Worm (Caenorhabditis elegans) whole organism, L2 larva: ENCODE measurements around the gene C14E2.5.

Experiments used
- ama-1 ChIP-seq: fragments of 150-350 bp; optimal IDR thresholded peaks from 2 replicates; lab custom pipeline; 2018; ENCODE audit warnings: inconsistent platforms
- ceh-16 ChIP-seq: fragments of 150-350 bp; optimal IDR thresholded peaks from 2 replicates; lab custom pipeline; 2014; ENCODE audit warnings: missing biosample characterization, missing genetic modification characterization
- ceh-82 ChIP-seq: fragments of 150-350 bp; optimal IDR thresholded peaks from 2 replicates; lab custom pipeline; 2014; ENCODE audit warnings: missing biosample characterization, missing genetic modification characterization
- egl-27 ChIP-seq: sonication (generic microtip); optimal IDR thresholded peaks from 3 replicates; lab custom pipeline; 2017; ENCODE audit warnings: missing biosample characterization, missing genetic modification reagents, missing genetic modification characterization
- fos-1 ChIP-seq: fragments of 150-350 bp; optimal IDR thresholded peaks from 2 replicates; lab custom pipeline; 2014; ENCODE audit warnings: missing biosample characterization, missing genetic modification characterization
- mab-5 ChIP-seq: fragments of 150-350 bp; optimal IDR thresholded peaks from 2 replicates; lab custom pipeline; 2014; ENCODE audit warnings: missing biosample characterization, missing genetic modification characterization
- mdl-1 ChIP-seq, 2 experiments: fragments of 150-350 bp in 1 of 2; sonication (generic microtip) in 1 of 2; optimal IDR thresholded peaks; 2 replicates each; lab custom pipeline; 2017; ENCODE audit warnings: missing biosample characterization in 2 of 2, missing genetic modification characterization in 2 of 2
- nhr-10 ChIP-seq: sonication (generic microtip); optimal IDR thresholded peaks from 2 replicates; lab custom pipeline; 2017; ENCODE audit warnings: missing biosample characterization, missing genetic modification characterization
- nhr-12 ChIP-seq: fragments of 150-350 bp; optimal IDR thresholded peaks from 2 replicates; lab custom pipeline; 2014; ENCODE audit warnings: missing biosample characterization, missing genetic modification characterization
- nhr-237 ChIP-seq: fragments of 150-350 bp; optimal IDR thresholded peaks from 2 replicates; lab custom pipeline; 2014; ENCODE audit warnings: missing biosample characterization, missing genetic modification characterization
- nhr-77 ChIP-seq: fragments of 150-350 bp; optimal IDR thresholded peaks from 2 replicates; lab custom pipeline; 2014; ENCODE audit warnings: missing biosample characterization, missing genetic modification characterization
- skn-1 ChIP-seq: sonication (generic microtip); optimal IDR thresholded peaks from 2 replicates; lab custom pipeline; 2017; ENCODE audit warnings: missing biosample characterization, missing genetic modification characterization
- snpc-4 ChIP-seq: fragments of 150-350 bp; optimal IDR thresholded peaks from 2 replicates; lab custom pipeline; 2014; ENCODE audit warnings: missing biosample characterization, missing genetic modification characterization
- ztf-11 ChIP-seq: sonication (generic microtip); optimal IDR thresholded peaks from 2 replicates; lab custom pipeline; 2017; ENCODE audit warnings: missing biosample characterization, missing genetic modification characterization

DNA sequence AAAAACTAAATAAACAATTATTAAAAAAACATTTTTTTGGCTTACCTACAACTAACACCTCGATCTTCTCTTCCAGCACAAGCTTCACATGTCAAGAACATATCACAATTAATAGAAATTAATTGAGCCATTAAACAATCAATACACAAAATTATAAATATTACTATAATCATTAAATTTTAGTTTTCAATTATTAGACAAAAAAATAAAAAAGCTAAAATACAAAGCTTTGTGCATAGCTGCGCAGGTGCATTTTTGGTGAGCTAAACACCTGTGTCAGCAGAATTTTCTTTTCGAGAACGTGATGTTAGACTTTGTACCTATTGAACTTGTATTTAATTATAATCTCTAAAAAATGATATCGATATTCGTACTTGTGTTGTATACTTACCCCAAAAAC lies 4.8 kb upstream of the C14E2.5 start, which contains the start of gene C14E2.6:
- TF ChIP-seq egl-27 (tag; lab: Kevin White, UChicago) (no peak), fos-1 (no peak), skn-1 (no peak), mdl-1 (tag; optimal IDR thresholded peaks at IDR 0.05; lab: Kevin White, UChicago) (no peak), nhr-10 (tag; lab: Kevin White, UChicago) (no peak), ama-1 (lab: Kevin White, UChicago) (no peak), mab-5 (tag; lab: Kevin White, UChicago) (no peak), nhr-237 (tag; lab: Kevin White, UChicago) (no peak), nhr-12 (no peak), nhr-77 (tag; lab: Kevin White, UChicago) (no peak), ceh-82 (no peak), ceh-16 (no peak), snpc-4 (tag; lab: Kevin White, UChicago) (no peak), ztf-11 (tag; lab: Kevin White, UChicago) (no peak)
